Fruit fly (Drosophila melanogaster) whole organism, embryonic: ENCODE results near the gene Vago.

ENCODE experiments used
- BEAF-32 ChIP-seq: fragments of 200-800 bp; sonication (Bioruptor generic); optimal IDR thresholded peaks from 3 replicates; lab custom pipeline; 2017; ENCODE audit warnings: missing biosample characterization, missing genetic modification characterization, mild to moderate bottlenecking, moderate library complexity, missing genetic modification reagents
- CG11723 ChIP-seq: fragments of 200-800 bp; sonication (Bioruptor generic); optimal IDR thresholded peaks from 2 replicates; lab custom pipeline; 2017; ENCODE audit warnings: missing biosample characterization, mild to moderate bottlenecking, missing genetic modification characterization
- CG12104 ChIP-seq: fragments of 200-800 bp; sonication (Bioruptor generic); optimal IDR thresholded peaks from 3 replicates; lab custom pipeline; 2016; ENCODE audit warnings: missing biosample characterization, missing genetic modification characterization
- CG12299 ChIP-seq: fragments of 200-800 bp; sonication (Bioruptor generic); optimal IDR thresholded peaks from 2 replicates; lab custom pipeline; 2018; ENCODE audit warnings: missing biosample characterization, mild to moderate bottlenecking, missing genetic modification characterization
- CG13123 ChIP-seq: fragments of 200-800 bp; sonication (Bioruptor generic); optimal IDR thresholded peaks from 2 replicates; lab custom pipeline; 2016; ENCODE audit warnings: missing biosample characterization, missing genetic modification characterization
- CG15514 ChIP-seq: fragments of 200-800 bp; sonication (Bioruptor generic); optimal IDR thresholded peaks from 3 replicates; lab custom pipeline; 2017; ENCODE audit warnings: missing biosample characterization, missing genetic modification characterization, mild to moderate bottlenecking, moderate library complexity, missing genetic modification reagents
- CG17802 ChIP-seq: fragments of 200-800 bp; sonication (Bioruptor generic); optimal IDR thresholded peaks from 2 replicates; lab custom pipeline; 2018; ENCODE audit warnings: missing biosample characterization, mild to moderate bottlenecking, missing genetic modification characterization, moderate library complexity
- CG17829 ChIP-seq: fragments of 200-800 bp; optimal IDR thresholded peaks from 2 replicates; lab custom pipeline; 2019; ENCODE audit warnings: missing biosample characterization, mild to moderate bottlenecking, missing genetic modification characterization, moderate library complexity
- CG17912 ChIP-seq: fragments of 200-800 bp; sonication (Bioruptor generic); optimal IDR thresholded peaks from 2 replicates; lab custom pipeline; 2018; ENCODE audit warnings: missing biosample characterization, mild to moderate bottlenecking, missing genetic modification characterization
- CG2202 ChIP-seq: fragments of 200-800 bp; sonication (Bioruptor generic); optimal IDR thresholded peaks from 2 replicates; lab custom pipeline; 2018; ENCODE audit warnings: missing biosample characterization, mild to moderate bottlenecking, missing genetic modification characterization
- CG31224 ChIP-seq: fragments of 200-800 bp; sonication (Bioruptor generic); IDR thresholded peaks from 2 replicates; pipeline ENCODE4 v1.3.6; 2022; ENCODE audit warnings: missing biosample characterization, missing genetic modification characterization
- CG32772 ChIP-seq: fragments of 200-800 bp; sonication (Bioruptor generic); IDR thresholded peaks from 2 replicates; pipeline ENCODE4 v1.3.6; 2022; ENCODE audit warnings: missing biosample characterization, missing genetic modification characterization
- CG34376 ChIP-seq: fragments of 200-800 bp; sonication (Bioruptor generic); optimal IDR thresholded peaks from 2 replicates; lab custom pipeline; 2018; ENCODE audit warnings: missing biosample characterization, mild to moderate bottlenecking, missing genetic modification characterization
- CG4707 ChIP-seq: fragments of 200-800 bp; sonication (Bioruptor generic); optimal IDR thresholded peaks from 2 replicates; lab custom pipeline; 2018; ENCODE audit warnings: missing biosample characterization, mild to moderate bottlenecking, missing genetic modification characterization, moderate library complexity
- CG4730 ChIP-seq: fragments of 200-800 bp; sonication (Bioruptor generic); IDR thresholded peaks from 2 replicates; pipeline ENCODE4 v1.3.6; 2022; ENCODE audit warnings: missing biosample characterization, missing genetic modification characterization
- CG4820 ChIP-seq: fragments of 200-800 bp; sonication (Bioruptor generic); optimal IDR thresholded peaks from 3 replicates; lab custom pipeline; 2016; ENCODE audit warnings: missing biosample characterization, missing genetic modification characterization
- CG8281 ChIP-seq: fragments of 200-800 bp; sonication (Bioruptor generic); optimal IDR thresholded peaks from 2 replicates; lab custom pipeline; 2018; ENCODE audit warnings: missing biosample characterization, mild to moderate bottlenecking, missing genetic modification characterization, moderate library complexity
- Camta ChIP-seq: fragments of 200-800 bp; sonication (Bioruptor generic); optimal IDR thresholded peaks from 2 replicates; lab custom pipeline; 2016; ENCODE audit warnings: missing biosample characterization, missing genetic modification characterization
- Chrac-16 ChIP-seq: fragments of 200-800 bp; sonication (Bioruptor generic); optimal IDR thresholded peaks from 3 replicates; lab custom pipeline; 2016; ENCODE audit warnings: missing biosample characterization, missing genetic modification characterization
- D19A ChIP-seq: fragments of 200-800 bp; optimal IDR thresholded peaks from 3 replicates; lab custom pipeline; 2019; ENCODE audit warnings: missing biosample characterization, mild to moderate bottlenecking, missing genetic modification characterization, moderate library complexity
- Deaf1 ChIP-seq: fragments of 200-800 bp; optimal IDR thresholded peaks from 3 replicates; lab custom pipeline; 2019; ENCODE audit warnings: missing biosample characterization, mild to moderate bottlenecking, missing genetic modification characterization, moderate library complexity
- Dek ChIP-seq: fragments of 200-800 bp; sonication (Bioruptor generic); optimal IDR thresholded peaks from 3 replicates; lab custom pipeline; 2019; ENCODE audit warnings: missing biosample characterization, mild to moderate bottlenecking, missing genetic modification characterization, moderate library complexity
- Dref ChIP-seq: fragments of 200-800 bp; sonication (Bioruptor generic); IDR thresholded peaks from 2 replicates; pipeline ENCODE4 v1.3.6; 2022; ENCODE audit warnings: missing biosample characterization, missing genetic modification characterization
- Drgx ChIP-seq: fragments of 200-800 bp; sonication (Bioruptor generic); IDR thresholded peaks from 2 replicates; pipeline ENCODE4 v1.3.6; 2022; ENCODE audit warnings: missing biosample characterization, missing genetic modification characterization
- Eip74EF ChIP-seq, 2 experiments: fragments of 200-800 bp in 1 of 2; fragments of >200 bp in 1 of 2; sonication (Bioruptor generic) in 1 of 2; optimal IDR thresholded peaks; 2 replicates each; lab custom pipeline; 2017 to 2019; ENCODE audit warnings: missing biosample characterization in 2 of 2, missing genetic modification characterization in 2 of 2, mild to moderate bottlenecking in 1 of 2, moderate library complexity in 1 of 2
- Ets97D ChIP-seq: fragments of 200-800 bp; sonication (Bioruptor generic); optimal IDR thresholded peaks from 3 replicates; lab custom pipeline; 2016; ENCODE audit warnings: missing biosample characterization, missing genetic modification characterization
- H15 ChIP-seq: fragments of 200-800 bp; sonication (Bioruptor generic); IDR thresholded peaks from 3 replicates; pipeline ENCODE4 v1.3.6; 2022; ENCODE audit warnings: missing biosample characterization, missing genetic modification characterization
- HLH54F ChIP-seq: fragments of 200-800 bp; sonication (Bioruptor generic); optimal IDR thresholded peaks from 3 replicates; lab custom pipeline; 2016; ENCODE audit warnings: missing biosample characterization, missing genetic modification characterization
- Hand ChIP-seq: fragments of 200-800 bp; sonication (Bioruptor generic); optimal IDR thresholded peaks from 2 replicates; lab custom pipeline; 2017; ENCODE audit warnings: mild to moderate bottlenecking, missing biosample characterization, missing genetic modification reagents, missing genetic modification characterization
- Hmr ChIP-seq: fragments of 200-800 bp; sonication (Bioruptor generic); optimal IDR thresholded peaks from 3 replicates; lab custom pipeline; 2017; ENCODE audit warnings: mild to moderate bottlenecking, missing biosample characterization, missing genetic modification reagents, missing genetic modification characterization
- Med ChIP-seq: fragments of 200-800 bp; sonication (Bioruptor generic); peaks from one replicate; lab custom pipeline; 2016; ENCODE audit warnings: missing biosample characterization, missing genetic modification characterization, mild to moderate bottlenecking, inconsistent platforms, moderate library complexity
- Meics ChIP-seq: fragments of 200-800 bp; sonication (Bioruptor generic); optimal IDR thresholded peaks from 2 replicates; lab custom pipeline; 2017; ENCODE audit warnings: missing biosample characterization, mild to moderate bottlenecking, missing genetic modification characterization
- NFAT ChIP-seq: fragments of 200-800 bp; sonication (Bioruptor generic); IDR thresholded peaks from 2 replicates; pipeline ENCODE4 v1.3.6; 2022; ENCODE audit warnings: missing biosample characterization, missing genetic modification characterization
- Nf-YA ChIP-seq: fragments of 200-800 bp; sonication (Bioruptor generic); IDR thresholded peaks from 2 replicates; pipeline ENCODE4 v1.3.6; 2022; ENCODE audit warnings: missing biosample characterization, missing genetic modification characterization
- YL-1 ChIP-seq: fragments of 200-800 bp; sonication (Bioruptor generic); optimal IDR thresholded peaks from 3 replicates; lab custom pipeline; 2017; ENCODE audit warnings: missing biosample characterization, mild to moderate bottlenecking, missing genetic modification characterization
- cad ChIP-seq: fragments of >200 bp; optimal IDR thresholded peaks from 2 replicates; lab custom pipeline; 2017; ENCODE audit warnings: missing biosample characterization, missing genetic modification characterization
- dati ChIP-seq: fragments of 200-800 bp; sonication (Bioruptor generic); IDR thresholded peaks from 2 replicates; pipeline ENCODE4 v1.3.6; 2022; ENCODE audit warnings: missing biosample characterization, missing genetic modification characterization
- ewg ChIP-seq: fragments of 200-800 bp; sonication (Bioruptor generic); optimal IDR thresholded peaks from 3 replicates; lab custom pipeline; 2017; ENCODE audit warnings: mild to moderate bottlenecking, missing biosample characterization, missing genetic modification reagents, missing genetic modification characterization
- gt ChIP-seq: fragments of 200-800 bp; sonication (Bioruptor generic); IDR thresholded peaks from 2 replicates; pipeline ENCODE4 v1.3.6; 2022; ENCODE audit warnings: missing biosample characterization, missing genetic modification characterization
- pho ChIP-seq: fragments of 200-800 bp; sonication (Bioruptor generic); optimal IDR thresholded peaks from 2 replicates; lab custom pipeline; 2016; ENCODE audit warnings: missing biosample characterization, missing genetic modification characterization
- rib ChIP-seq: fragments of 200-800 bp; sonication (Bioruptor generic); IDR thresholded peaks from 2 replicates; pipeline ENCODE4 v1.3.6; 2022; ENCODE audit warnings: missing biosample characterization, missing genetic modification characterization
- sqz ChIP-seq: fragments of 200-800 bp; sonication (Bioruptor generic); optimal IDR thresholded peaks from 3 replicates; lab custom pipeline; 2018; ENCODE audit warnings: missing biosample characterization, mild to moderate bottlenecking, missing genetic modification characterization
- vvl ChIP-seq: fragments of 200-800 bp; sonication (Bioruptor generic); IDR thresholded peaks from 2 replicates; pipeline ENCODE4 v1.3.6; 2022; ENCODE audit warnings: missing biosample characterization, missing genetic modification characterization

Vago gene

dm6 chrX:11081834-11082233, 7.3 kb upstream of the Vago start (continued):
- TF ChIP-seq CG4820 (GFP tag; lab: Kevin White, UChicago), result no peak
- TF ChIP-seq dati (GFP tag; lab: Robert Waterston, UW), result no peak
- no peak for TF ChIP-seq CG12104
- TF ChIP-seq CG4730 (GFP tag; lab: Robert Waterston, UW), result no peak
- no peak for TF ChIP-seq NFAT
- no peak for TF ChIP-seq D19A (tag; lab: Kevin White, UChicago)
- TF ChIP-seq Meics, result no peak
- no peak for TF ChIP-seq rib
- TF ChIP-seq CG32772 (GFP tag; lab: Robert Waterston, UW), result no peak
- no peak for TF ChIP-seq vvl (GFP tag; lab: Robert Waterston, UW)
- TF ChIP-seq Camta (GFP tag; lab: Kevin White, UChicago), result no peak
- TF ChIP-seq CG4707 (GFP tag; lab: Kevin White, UChicago), result no peak
- TF ChIP-seq CG13123 (GFP tag; lab: Kevin White, UChicago), result no peak
- TF ChIP-seq Chrac-16 (GFP tag; lab: Kevin White, UChicago), result no peak

dm6 chrX:11083007-11083406, 6.1 kb upstream of the Vago start:
- TF ChIP-seq Hand (GFP tag; lab: Kevin White, UChicago) (no peak), Nf-YA (no peak), CG17829 (no peak), gt (GFP tag; lab: Robert Waterston, UW) (no peak), CG34376 (GFP tag; lab: Kevin White, UChicago) (no peak), YL-1 (GFP tag; lab: Kevin White, UChicago) (no peak), CG12299 (tag; lab: Kevin White, UChicago) (no peak), CG17802 (no peak)

- TF ChIP-seq ewg (GFP tag; lab: Kevin White, UChicago), result no peak
- no peak for TF ChIP-seq CG8281 (tag; lab: Kevin White, UChicago)
- TF ChIP-seq Ets97D (GFP tag; lab: Kevin White, UChicago), result no peak
- peak; percentile 78 for TF ChIP-seq Deaf1 (tag; lab: Kevin White, UChicago)
- no peak for TF ChIP-seq Drgx (GFP tag; lab: Robert Waterston, UW)
- peak; percentile 36 for TF ChIP-seq CG15514 (GFP tag; lab: Kevin White, UChicago)
- no peak for TF ChIP-seq CG11723 (GFP tag; lab: Kevin White, UChicago)
- TF ChIP-seq CG17912 (GFP tag; lab: Kevin White, UChicago), result no peak
- no peak for TF ChIP-seq YL-1 (GFP tag; lab: Kevin White, UChicago)
- peak; percentile 23 for TF ChIP-seq BEAF-32
- peak; percentile 75 for TF ChIP-seq Meics
- no peak for TF ChIP-seq pho
- TF ChIP-seq CG31224 (GFP tag; lab: Robert Waterston, UW), result no peak
- no peak for TF ChIP-seq CG12299 (tag; lab: Kevin White, UChicago)
- TF ChIP-seq Med (GFP tag; lab: Kevin White, UChicago), result peak; percentile 16
- TF ChIP-seq Eip74EF (GFP tag; optimal IDR thresholded peaks at IDR 0.05; lab: Kevin White, UChicago), result no peak
- no peak for TF ChIP-seq HLH54F (GFP tag; lab: Kevin White, UChicago)
- TF ChIP-seq CG34376 (GFP tag; lab: Kevin White, UChicago), result no peak
- TF ChIP-seq Dek (tag; lab: Kevin White, UChicago), result no peak
- no peak for TF ChIP-seq cad (GFP tag; lab: Kevin White, UChicago)
- no peak for TF ChIP-seq CG2202
- no peak for TF ChIP-seq Hmr (GFP tag; lab: Kevin White, UChicago)
- no peak for TF ChIP-seq Dref (GFP tag; lab: Robert Waterston, UW)
- no peak for TF ChIP-seq H15 (GFP tag; lab: Robert Waterston, UW)
- no peak for TF ChIP-seq sqz (GFP tag; lab: Kevin White, UChicago)
Measured at dm6 chrX:11086250-11086649, 2.8 kb upstream of the Vago start, which contains the start of gene sev. sev (minus strand) TSS chrX:11086299.
